Worm (Caenorhabditis elegans): ENCODE measurements around the gene nep-5.

nep-5 gene

DNA sequence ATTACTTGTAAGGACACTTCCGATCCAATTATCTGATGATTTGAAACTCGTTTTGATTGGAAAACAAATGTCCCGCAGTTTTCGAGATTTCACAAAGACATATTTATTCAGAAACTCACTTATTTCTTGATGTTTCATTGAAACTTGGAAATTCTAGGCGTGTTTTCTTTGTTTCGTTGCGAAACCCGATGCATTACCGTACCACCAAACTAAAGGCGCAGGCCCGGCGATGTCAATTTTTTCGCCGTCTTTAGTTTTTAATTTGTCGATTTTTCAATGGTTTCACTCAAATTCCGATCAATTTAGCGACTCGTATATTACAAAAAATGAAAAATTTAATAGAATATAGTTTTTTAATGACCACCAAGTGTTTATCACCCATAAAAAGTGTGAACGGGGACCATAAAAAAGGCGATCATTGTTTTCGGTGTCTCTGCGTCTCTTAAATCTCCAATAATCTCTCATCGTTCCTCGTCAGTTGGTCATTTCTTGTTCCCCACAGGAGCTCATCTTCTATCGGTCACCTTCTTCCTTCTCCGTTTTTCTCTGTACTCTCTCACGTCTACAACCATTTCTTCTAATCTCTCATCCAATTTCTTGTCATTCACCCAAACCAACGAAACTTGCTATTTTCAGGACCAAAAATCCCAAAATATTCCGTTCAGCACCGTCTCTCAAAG lies 22.1 kb upstream of the nep-5 start, which contains the start of gene clr-1:
clr-1 (plus strand) TSS at position 630 of the 680 bp plus-strand sequence.
- TF ChIP-seq pqm-1 (tag; optimal IDR thresholded peaks at IDR 0.05) = no peak
- no peak for TF ChIP-seq skn-1 (tag; optimal IDR thresholded peaks at IDR 0.05)
- TF ChIP-seq elt-3 (tag; optimal IDR thresholded peaks at IDR 0.05) = no peak
- TF ChIP-seq unc-62 (GFP tag; optimal IDR thresholded peaks at IDR 0.05) = no peak
- peak; percentile 39 for TF ChIP-seq rnt-1 (tag; optimal IDR thresholded peaks at IDR 0.05)
- TF ChIP-seq elt-2 (tag; optimal IDR thresholded peaks at IDR 0.05) = no peak
- peak; percentile 20 for TF ChIP-seq lin-14 (GFP tag; optimal IDR thresholded peaks at IDR 0.05)
- no peak for TF ChIP-seq efl-1 (optimal IDR thresholded peaks at IDR 0.05)
- TF ChIP-seq efl-1 (GFP tag; optimal IDR thresholded peaks at IDR 0.05 in 1 of 2) = peak in 1 of 2 experiments; percentile 34
- TF ChIP-seq nhr-85 (tag) = peak; percentile 8
- no peak for TF ChIP-seq mab-9 (GFP tag; IDR thresholded peaks at IDR 0.05)
- no peak for TF ChIP-seq egl-13 (tag; optimal IDR thresholded peaks at IDR 0.05)
- TF ChIP-seq nhr-237 (tag; optimal IDR thresholded peaks at IDR 0.05) = no peak
- TF ChIP-seq fos-1 (tag; optimal IDR thresholded peaks at IDR 0.05) = no peak

DNA sequence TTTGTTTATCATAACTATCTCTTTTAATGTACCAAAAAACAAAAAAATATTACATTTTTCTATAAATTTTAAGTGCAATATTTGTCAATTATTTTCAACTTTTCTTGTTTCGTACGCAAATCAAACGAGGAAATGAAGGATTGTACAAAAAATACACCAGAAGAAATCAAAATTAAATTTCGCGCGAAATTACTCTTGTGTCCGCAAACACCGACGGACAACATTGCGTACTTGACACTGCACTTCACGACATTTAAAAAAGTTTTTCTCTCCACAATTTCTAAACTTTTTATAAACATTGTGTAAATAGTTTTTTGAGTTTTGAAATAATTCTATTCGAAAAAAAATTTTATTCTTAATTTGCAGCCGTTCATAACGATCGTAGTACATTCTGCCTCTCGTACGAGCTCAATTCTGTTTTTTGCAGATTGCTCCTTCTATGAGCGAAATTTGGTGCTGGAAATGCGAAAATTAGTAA lies 14.0 kb upstream of the nep-5 start, which contains the start of gene mrps-16:
mrps-16 (plus strand) TSS at position 428 of the 478 bp plus-strand sequence.
- no peak for TF ChIP-seq fkh-4 (tag; optimal IDR thresholded peaks at IDR 0.05; ENCODE audit: borderline replicate concordance)
- TF ChIP-seq vab-15 (tag; optimal IDR thresholded peaks at IDR 0.05) = no peak
- peak; percentile 67 for TF ChIP-seq xbp-1 (tag; optimal IDR thresholded peaks at IDR 0.05)
- TF ChIP-seq nhr-90 (tag; optimal IDR thresholded peaks at IDR 0.05; ENCODE audit: poor library complexity) = peak; percentile 64
- no peak for TF ChIP-seq pqm-1 (tag; optimal IDR thresholded peaks at IDR 0.05)
- TF ChIP-seq jun-1 (tag; optimal IDR thresholded peaks at IDR 0.05) = peak; percentile 58
- TF ChIP-seq fkh-8 (tag; optimal IDR thresholded peaks at IDR 0.05) = peak; percentile 36
- TF ChIP-seq lin-15B (tag; optimal IDR thresholded peaks at IDR 0.05) = peak; percentile 31
- peak; percentile 38 for TF ChIP-seq snpc-4 (tag; optimal IDR thresholded peaks at IDR 0.05)
- TF ChIP-seq unc-30 (tag; optimal IDR thresholded peaks at IDR 0.05) = no peak
- peak; percentile 98 for TF ChIP-seq F16B12.6 (tag; optimal IDR thresholded peaks at IDR 0.05)
- no peak for TF ChIP-seq sptf-1 (tag; optimal IDR thresholded peaks at IDR 0.05)
- TF ChIP-seq unc-98 (GFP tag; IDR thresholded peaks at IDR 0.05) = no peak
- TF ChIP-seq C04F5.9 (tag; optimal IDR thresholded peaks at IDR 0.05) = peak; percentile 4
- TF ChIP-seq nhr-12 (tag; optimal IDR thresholded peaks at IDR 0.05) = no peak
- TF ChIP-seq ztf-4 (tag; optimal IDR thresholded peaks at IDR 0.05) = no peak
- TF ChIP-seq nhr-20 (tag; optimal IDR thresholded peaks at IDR 0.05) = peak; percentile 73
- TF ChIP-seq nhr-47 (tag; optimal IDR thresholded peaks at IDR 0.05) = peak; percentile 81
- no peak for TF ChIP-seq unc-62 (GFP tag; optimal IDR thresholded peaks at IDR 0.05)
- peak; percentile 36; the same call in 1 of the 2 replicates for TF ChIP-seq mab-9 (GFP tag; IDR thresholded peaks at IDR 0.05)
- TF ChIP-seq Y116A8C.19 (tag; optimal IDR thresholded peaks at IDR 0.05; ENCODE audit: borderline replicate concordance) = no peak
- peak; percentile 79 for TF ChIP-seq tbx-2 (tag; optimal IDR thresholded peaks at IDR 0.05)
- TF ChIP-seq nhr-11 (tag; optimal IDR thresholded peaks at IDR 0.05) = no peak
- no peak for TF ChIP-seq egl-27 (tag; optimal IDR thresholded peaks at IDR 0.05)
- no peak for TF ChIP-seq ceh-90 (tag; optimal IDR thresholded peaks at IDR 0.05)
- peak; percentile 96 to 98 (median 97) for TF ChIP-seq dpl-1 (GFP tag; optimal IDR thresholded peaks at IDR 0.05)
- no peak for TF ChIP-seq ceh-63 (GFP tag; optimal IDR thresholded peaks at IDR 0.05)
- TF ChIP-seq mep-1 (tag; optimal IDR thresholded peaks at IDR 0.05) = peak; percentile 84
- peak; percentile 38 for TF ChIP-seq irx-1 (tag; optimal IDR thresholded peaks at IDR 0.05)
- peak; percentile 51 to 73 (median 67) for TF ChIP-seq ceh-82 (tag; optimal IDR thresholded peaks at IDR 0.05)
- TF ChIP-seq zip-4 (GFP tag; optimal IDR thresholded peaks at IDR 0.05) = peak; percentile 44
- TF ChIP-seq ztf-11 (tag; optimal IDR thresholded peaks at IDR 0.05) = no peak
- peak; percentile 61 for TF ChIP-seq elt-2 (tag; optimal IDR thresholded peaks at IDR 0.05)
- no peak for TF ChIP-seq hlh-4 (tag; optimal IDR thresholded peaks at IDR 0.05)
- TF ChIP-seq ceh-8 (GFP tag; optimal IDR thresholded peaks at IDR 0.05) = peak; percentile 6
- peak in 1 of 2 experiments; percentile 28 for TF ChIP-seq mdl-1 (tag; optimal IDR thresholded peaks at IDR 0.05)
- TF ChIP-seq dsc-1 (tag; optimal IDR thresholded peaks at IDR 0.05) = peak; percentile 59
- no peak for TF ChIP-seq hlh-17 (GFP tag; optimal IDR thresholded peaks at IDR 0.05; ENCODE audit: borderline replicate concordance)
- peak; percentile 97 to 98 for TF ChIP-seq lin-35 (GFP tag; optimal IDR thresholded peaks at IDR 0.05)
- no peak for TF ChIP-seq nhr-237 (tag; optimal IDR thresholded peaks at IDR 0.05)

Measured in whole organism, L1 larva.